Worm (Caenorhabditis elegans) whole organism, L4/young adult: ENCODE results near the gene F49E2.5.

Source experiments
- W03F9.2 ChIP-seq: fragments of 150-350 bp; optimal IDR thresholded peaks from 2 replicates; lab custom pipeline; 2014; ENCODE audit warnings: missing biosample characterization, missing genetic modification characterization
- dao-5 ChIP-seq: sonication (generic microtip); optimal IDR thresholded peaks from 2 replicates; lab custom pipeline; 2016; ENCODE audit warnings: missing genotype, missing genetic modification characterization, moderate library complexity, missing compliant biosample characterization
- him-1 ChIP-seq: sonication (generic microtip); optimal IDR thresholded peaks from 2 replicates; lab custom pipeline; 2016; ENCODE audit warnings: missing genotype, missing genetic modification reagents, missing genetic modification characterization, missing compliant biosample characterization

ce11 chrX:9555238-9555637, 11.8 kb downstream of the F49E2.5 start:
- no peak for TF ChIP-seq dao-5 (tag; lab: Kevin White, UChicago)
- no peak for TF ChIP-seq him-1
- TF ChIP-seq W03F9.2 (tag; lab: Kevin White, UChicago), result no peak
